Worm (Caenorhabditis elegans) whole organism, L1 larva: ENCODE measurements around the gene atg-7.

Experiments
- C04F5.9 ChIP-seq: sonication (generic microtip); optimal IDR thresholded peaks from 2 replicates; lab custom pipeline; 2016; ENCODE audit warnings: missing genetic modification characterization, missing compliant biosample characterization
- C16A3.4 ChIP-seq: fragments of 150-350 bp; optimal IDR thresholded peaks from 2 replicates; lab custom pipeline; 2014; ENCODE audit warnings: missing biosample characterization, missing genetic modification characterization
- F16B12.6 ChIP-seq: fragments of 150-350 bp; optimal IDR thresholded peaks from 2 replicates; lab custom pipeline; 2014; ENCODE audit warnings: missing biosample characterization, missing genetic modification characterization
- Y116A8C.19 ChIP-seq: sonication (generic microtip); optimal IDR thresholded peaks from 2 replicates; lab custom pipeline; 2016; ENCODE audit warnings: missing compliant biosample characterization, missing genetic modification characterization, borderline replicate concordance
- aha-1 ChIP-seq: fragments of 150-350 bp; optimal IDR thresholded peaks from 2 replicates; lab custom pipeline; 2014; ENCODE audit warnings: missing biosample characterization, missing genetic modification characterization
- alr-1 ChIP-seq: fragments of 200-800 bp; sonication (Bioruptor generic); optimal IDR thresholded peaks from 2 replicates; lab custom pipeline; 2018; ENCODE audit warnings: borderline replicate concordance, mild to moderate bottlenecking, missing genetic modification characterization, missing compliant biosample characterization
- ceh-90 ChIP-seq: sonication (generic microtip); optimal IDR thresholded peaks from 2 replicates; lab custom pipeline; 2016; ENCODE audit warnings: missing genetic modification characterization, missing compliant biosample characterization
- efl-1 ChIP-seq, 4 experiments: fragments of 150-350 bp; optimal IDR thresholded peaks in 3 of 4; peaks in 1 of 4; 1 replicate in 1 of 4; 2 replicates in 3 of 4; lab custom pipeline; 2014; ENCODE audit warnings: missing biosample characterization in 2 of 4, missing genetic modification characterization in 2 of 4, missing genetic modification reagents in 2 of 4
- elt-3 ChIP-seq, 6 experiments: fragments of 150-350 bp in 1 of 6; sonication (generic microtip); optimal IDR thresholded peaks; 2 replicates each; lab custom pipeline; 2017 to 2018; ENCODE audit warnings: missing biosample characterization in 6 of 6, missing genetic modification characterization in 6 of 6, inconsistent platforms in 1 of 6
- fkh-8 ChIP-seq: sonication (generic microtip); optimal IDR thresholded peaks from 2 replicates; lab custom pipeline; 2016; ENCODE audit warnings: mild to moderate bottlenecking, missing genetic modification characterization, missing compliant biosample characterization
- grh-1 ChIP-seq: fragments of 200-800 bp; sonication (Bioruptor generic); IDR thresholded peaks from 2 replicates; pipeline ENCODE4 v1.3.6; 2022; ENCODE audit warnings: missing genetic modification reagents, missing genetic modification characterization, missing compliant biosample characterization
- hlh-4 ChIP-seq: sonication (generic microtip); optimal IDR thresholded peaks from 2 replicates; lab custom pipeline; 2016; ENCODE audit warnings: mild to moderate bottlenecking, missing genetic modification characterization, missing compliant biosample characterization
- jun-1 ChIP-seq: fragments of 150-350 bp; optimal IDR thresholded peaks from 2 replicates; lab custom pipeline; 2014; ENCODE audit warnings: missing biosample characterization, missing genetic modification reagents, missing genetic modification characterization
- lin-13 ChIP-seq: fragments of 150-350 bp; optimal IDR thresholded peaks from 2 replicates; lab custom pipeline; 2014; ENCODE audit warnings: missing biosample characterization, missing genetic modification reagents, missing genetic modification characterization
- lin-14 ChIP-seq: fragments of 200-800 bp; sonication (Bioruptor generic); optimal IDR thresholded peaks from 2 replicates; lab custom pipeline; 2018; ENCODE audit warnings: mild to moderate bottlenecking, missing genetic modification characterization, moderate library complexity, missing compliant biosample characterization
- lin-39 ChIP-seq: fragments of 150-350 bp; optimal IDR thresholded peaks from 2 replicates; lab custom pipeline; 2014; ENCODE audit warnings: missing biosample characterization, missing genetic modification reagents, missing genetic modification characterization
- lir-3 ChIP-seq: sonication (generic microtip); optimal IDR thresholded peaks from 2 replicates; lab custom pipeline; 2016; ENCODE audit warnings: mild to moderate bottlenecking, missing genetic modification characterization, moderate library complexity, missing compliant biosample characterization; ENCODE audit not compliant: poor library complexity
- lsy-2 ChIP-seq, 2 experiments: fragments of 150-350 bp; optimal IDR thresholded peaks; 2 replicates each; lab custom pipeline; 2014; ENCODE audit warnings: missing biosample characterization in 2 of 2, missing genetic modification characterization in 2 of 2
- mab-9 ChIP-seq: fragments of 200-800 bp; sonication (Bioruptor generic); IDR thresholded peaks from 2 replicates; pipeline ENCODE4 v1.3.6; 2022; ENCODE audit warnings: missing genetic modification reagents, missing genetic modification characterization, missing compliant biosample characterization
- mdl-1 ChIP-seq, 2 experiments: fragments of 150-350 bp; optimal IDR thresholded peaks; 2 replicates each; lab custom pipeline; 2014 to 2017; ENCODE audit warnings: missing biosample characterization in 2 of 2, missing genetic modification characterization in 2 of 2, inconsistent platforms in 1 of 2
- nhr-11 ChIP-seq: fragments of 150-350 bp; optimal IDR thresholded peaks from 2 replicates; lab custom pipeline; 2014; ENCODE audit warnings: missing biosample characterization, missing genetic modification characterization
- nhr-19 ChIP-seq: fragments of 200-800 bp; sonication (Bioruptor generic); conservative IDR thresholded peaks from 2 replicates; pipeline ENCODE4 v1.3.6; 2022; ENCODE audit warnings: missing genetic modification characterization, missing compliant biosample characterization
- nhr-237 ChIP-seq: fragments of 150-350 bp; optimal IDR thresholded peaks from 2 replicates; lab custom pipeline; 2014; ENCODE audit warnings: missing biosample characterization, missing genetic modification characterization
- nhr-71 ChIP-seq: sonication (generic microtip); optimal IDR thresholded peaks from 2 replicates; lab custom pipeline; 2016; ENCODE audit warnings: mild to moderate bottlenecking, missing genetic modification characterization, moderate library complexity, missing compliant biosample characterization
- nhr-77 ChIP-seq: fragments of 150-350 bp; optimal IDR thresholded peaks from 2 replicates; lab custom pipeline; 2014; ENCODE audit warnings: missing biosample characterization, missing genetic modification characterization
- nhr-84 ChIP-seq: sonication (generic microtip); optimal IDR thresholded peaks from 2 replicates; lab custom pipeline; 2017; ENCODE audit warnings: missing biosample characterization, missing genetic modification characterization
- nhr-85 ChIP-seq: sonication (generic microtip); peaks from one replicate; lab custom pipeline; 2016; ENCODE audit warnings: missing genetic modification characterization, inconsistent platforms, missing compliant biosample characterization
- nhr-90 ChIP-seq: sonication (generic microtip); optimal IDR thresholded peaks from 2 replicates; lab custom pipeline; 2016; ENCODE audit warnings: mild to moderate bottlenecking, missing genetic modification characterization, missing compliant biosample characterization; ENCODE audit not compliant: poor library complexity
- pqm-1 ChIP-seq: sonication (generic microtip); optimal IDR thresholded peaks from 3 replicates; lab custom pipeline; 2017; ENCODE audit warnings: missing biosample characterization, missing genetic modification characterization
- rnt-1 ChIP-seq: sonication (generic microtip); optimal IDR thresholded peaks from 2 replicates; lab custom pipeline; 2016; ENCODE audit warnings: mild to moderate bottlenecking, missing genetic modification characterization, moderate library complexity, missing compliant biosample characterization
- skn-1 ChIP-seq: fragments of 150-350 bp; optimal IDR thresholded peaks from 2 replicates; lab custom pipeline; 2014; ENCODE audit warnings: missing biosample characterization, missing genetic modification characterization
- snpc-4 ChIP-seq: fragments of 150-350 bp; optimal IDR thresholded peaks from 2 replicates; lab custom pipeline; 2014; ENCODE audit warnings: missing biosample characterization, missing genetic modification characterization
- snu-23 ChIP-seq: sonication (generic microtip); optimal IDR thresholded peaks from 2 replicates; lab custom pipeline; 2016; ENCODE audit warnings: missing genetic modification characterization, missing compliant biosample characterization
- sptf-1 ChIP-seq: fragments of 150-350 bp; optimal IDR thresholded peaks from 2 replicates; lab custom pipeline; 2014; ENCODE audit warnings: missing biosample characterization, missing genetic modification characterization
- swsn-7 ChIP-seq: sonication (generic microtip); optimal IDR thresholded peaks from 2 replicates; lab custom pipeline; 2016; ENCODE audit warnings: missing genetic modification characterization, missing compliant biosample characterization
- tbx-2 ChIP-seq: sonication (generic microtip); optimal IDR thresholded peaks from 2 replicates; lab custom pipeline; 2016; ENCODE audit warnings: missing genetic modification characterization, missing compliant biosample characterization
- tlp-1 ChIP-seq: fragments of 150-350 bp; optimal IDR thresholded peaks from 2 replicates; lab custom pipeline; 2014; ENCODE audit warnings: missing biosample characterization, missing genetic modification characterization
- unc-130 ChIP-seq: fragments of 150-350 bp; optimal IDR thresholded peaks from 2 replicates; lab custom pipeline; 2017; ENCODE audit warnings: missing biosample characterization, missing genetic modification characterization, inconsistent platforms
- vab-15 ChIP-seq: sonication (generic microtip); optimal IDR thresholded peaks from 2 replicates; lab custom pipeline; 2017; ENCODE audit warnings: missing genotype, mild to moderate bottlenecking, missing genetic modification characterization, missing compliant biosample characterization
- xbp-1 ChIP-seq: sonication (generic microtip); optimal IDR thresholded peaks from 2 replicates; lab custom pipeline; 2016; ENCODE audit warnings: missing genetic modification characterization, missing compliant biosample characterization
- zag-1 ChIP-seq: fragments of 150-350 bp; optimal IDR thresholded peaks from 2 replicates; lab custom pipeline; 2014; ENCODE audit warnings: missing biosample characterization, missing genetic modification characterization
- ztf-11 ChIP-seq, 2 experiments: sonication (generic microtip); optimal IDR thresholded peaks; 2 replicates each; lab custom pipeline; 2016 to 2017; ENCODE audit warnings: missing genetic modification characterization in 2 of 2, missing biosample characterization in 1 of 2, missing compliant biosample characterization in 1 of 2
- ztf-4 ChIP-seq: fragments of 150-350 bp; optimal IDR thresholded peaks from 2 replicates; lab custom pipeline; 2014; ENCODE audit warnings: missing biosample characterization, missing genetic modification characterization

The atg-7 gene

ce11 chrIV:11118837-11119491 is 38.1 kb upstream of the atg-7 start, which contains the start of the genes imp-2 and enpl-1 (continued):
- no peak for TF ChIP-seq hlh-4
- peak; percentile 99 for TF ChIP-seq lin-14 (GFP tag; lab: Kevin White, UChicago)
- peak; percentile 95 for TF ChIP-seq nhr-85 (tag; lab: Kevin White, UChicago)
- TF ChIP-seq Y116A8C.19: no peak
- TF ChIP-seq lir-3 (tag; lab: Kevin White, UChicago): peak; percentile 74
- TF ChIP-seq mab-9 (GFP tag; lab: Robert Waterston, UW): peak; percentile 77; the same call in 1 of the 2 replicates
- TF ChIP-seq sptf-1 (tag; lab: Kevin White, UChicago): no peak

DNA sequence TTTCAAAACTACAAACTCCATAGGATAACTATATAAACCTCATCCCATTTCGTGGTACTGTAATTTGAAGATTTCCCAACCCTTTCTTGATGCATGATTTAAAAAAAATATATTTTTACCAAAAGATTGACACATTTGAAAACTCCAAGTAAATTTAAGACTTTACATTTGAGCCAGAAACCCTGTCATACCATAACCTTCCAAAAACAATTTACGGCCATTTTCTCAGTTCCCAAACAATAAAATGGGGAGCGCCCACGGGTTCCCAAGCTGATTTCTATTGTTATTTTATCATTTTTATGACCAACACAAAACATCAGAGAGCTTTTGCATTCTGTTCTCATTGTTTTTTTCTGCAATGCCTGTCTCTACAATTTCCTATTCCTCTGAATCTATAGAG is 31.8 kb upstream of the atg-7 start, which contains the start of gene clc-9:
Gene clc-9, plus strand, starts transcription at position 301 of the 400 bp plus-strand sequence.
- TF ChIP-seq swsn-7 (tag; lab: Kevin White, UChicago) (no peak), fkh-8 (tag; lab: Kevin White, UChicago) (no peak), nhr-19 (no peak), F16B12.6 (tag; lab: Kevin White, UChicago) (no peak), efl-1 (optimal IDR thresholded peaks at IDR 0.05; lab: Kevin White, UChicago) (no peak), efl-1 (GFP tag; optimal IDR thresholded peaks at IDR 0.05 in 1 of 2; lab: Kevin White, UChicago) (peak in 1 of 2 experiments; percentile 27), lin-39 (no peak)

- TF ChIP-seq Y116A8C.19 (no peak), nhr-237 (tag; lab: Kevin White, UChicago) (no peak), lin-14 (GFP tag; lab: Kevin White, UChicago) (peak; percentile 46), jun-1 (tag; lab: Kevin White, UChicago) (no peak), pqm-1 (no peak), aha-1 (tag; lab: Kevin White, UChicago) (no peak), tlp-1 (tag; lab: Kevin White, UChicago) (no peak), lsy-2 (tag; optimal IDR thresholded peaks at IDR 0.05; lab: Kevin White, UChicago) (peak in 1 of 2 experiments; percentile 42), nhr-77 (tag; lab: Kevin White, UChicago) (no peak), nhr-84 (no peak), snu-23 (GFP tag; lab: Kevin White, UChicago) (peak; percentile 17), mdl-1 (tag; optimal IDR thresholded peaks at IDR 0.05; lab: Kevin White, UChicago) (no peak), nhr-11 (tag; lab: Kevin White, UChicago) (no peak), ztf-11 (tag; optimal IDR thresholded peaks at IDR 0.05; lab: Kevin White, UChicago) (no peak), vab-15 (tag; lab: Kevin White, UChicago) (no peak), ztf-4 (tag; lab: Kevin White, UChicago) (no peak), rnt-1 (tag; lab: Kevin White, UChicago) (peak; percentile 62), unc-130 (tag; lab: Kevin White, UChicago) (peak; percentile 55), nhr-71 (peak; percentile 47), mab-9 (GFP tag; lab: Robert Waterston, UW) (no peak), tbx-2 (no peak), alr-1 (no peak), lin-13 (GFP tag; lab: Kevin White, UChicago) (no peak), xbp-1 (tag; lab: Kevin White, UChicago) (peak; percentile 51)
- TF ChIP-seq, all 84 proteins: peak for 7
Measured at ce11 chrIV:11111898-11112297, 31.0 kb upstream of the atg-7 start.

DNA sequence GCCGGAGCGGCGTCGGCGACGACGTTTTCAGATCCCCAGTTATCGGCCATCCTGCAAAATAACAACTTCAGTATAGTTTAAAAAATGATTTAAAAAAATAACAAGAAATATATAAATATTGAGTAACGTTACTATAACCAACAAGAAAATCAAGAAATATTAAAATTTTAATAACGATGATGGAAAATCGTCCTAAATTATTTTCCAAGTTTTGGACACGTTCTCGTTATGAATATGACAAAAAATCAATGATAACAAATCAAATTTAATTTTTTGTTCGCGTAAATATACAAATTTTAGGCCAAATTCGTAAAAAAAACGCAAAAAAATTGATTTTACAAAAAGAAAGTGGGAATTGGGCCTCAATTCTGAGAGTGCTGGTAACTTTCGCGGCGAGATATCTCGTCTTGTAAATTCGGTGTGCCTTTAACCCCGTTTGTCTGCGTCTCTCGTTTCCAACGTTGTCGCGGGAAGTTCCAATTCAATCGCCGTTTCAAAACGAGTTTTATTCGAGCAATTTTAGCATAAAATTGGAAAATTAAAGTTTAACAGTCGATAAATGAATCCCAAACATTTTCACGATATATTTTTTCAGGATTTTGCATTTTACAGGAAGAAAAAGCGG is 30.3 kb upstream of the atg-7 start, which contains the start of gene rps-5:
Gene rps-5, minus strand, starts transcription at position 51 of the 625 bp plus-strand sequence.
- TF ChIP-seq unc-130 (tag; lab: Kevin White, UChicago) (peak; percentile 34), mdl-1 (tag; optimal IDR thresholded peaks at IDR 0.05; lab: Kevin White, UChicago) (peak in 1 of 2 experiments; percentile 50), vab-15 (tag; lab: Kevin White, UChicago) (no peak), efl-1 (optimal IDR thresholded peaks at IDR 0.05; lab: Kevin White, UChicago) (peak; percentile 79 to 89), efl-1 (GFP tag; optimal IDR thresholded peaks at IDR 0.05 in 1 of 2; lab: Kevin White, UChicago) (peak; percentile 84 to 99), skn-1 (tag; lab: Kevin White, UChicago) (peak; percentile 44), C04F5.9 (tag; lab: Kevin White, UChicago) (no peak), lin-13 (GFP tag; lab: Kevin White, UChicago) (peak; percentile 3), nhr-77 (tag; lab: Kevin White, UChicago) (peak; percentile 36), sptf-1 (tag; lab: Kevin White, UChicago) (no peak), C16A3.4 (tag; lab: Kevin White, UChicago) (peak; percentile 68), rnt-1 (tag; lab: Kevin White, UChicago) (peak; percentile 63), grh-1 (GFP tag; lab: Robert Waterston, UW) (no peak), elt-3 (tag; optimal IDR thresholded peaks at IDR 0.05; lab: Kevin White, UChicago) (peak in 1 of 6 experiments; percentile 11), ceh-90 (no peak), fkh-8 (tag; lab: Kevin White, UChicago) (peak; percentile 21), lin-14 (GFP tag; lab: Kevin White, UChicago) (peak; percentile 65), nhr-90 (tag; lab: Kevin White, UChicago) (peak; percentile 35), hlh-4 (no peak), nhr-85 (tag; lab: Kevin White, UChicago) (peak; percentile 80), zag-1 (peak; percentile 42), snpc-4 (tag; lab: Kevin White, UChicago) (peak; percentile 35)
